Worm (Caenorhabditis elegans): Measurements from ENCODE around the gene F19F10.11.

Gene F19F10.11

ce11 chrV:7626550-7626949 lies 39.0 kb upstream of the F19F10.11 start, which contains the start of gene F07C4.6:
F07C4.6 (plus strand) TSS chrV:7626850.
- TF ChIP-seq nhr-237 (tag; optimal IDR thresholded peaks at IDR 0.05) (no peak), aly-2 (tag; optimal IDR thresholded peaks at IDR 0.05) (no peak), elt-3 (tag; optimal IDR thresholded peaks at IDR 0.05) (no peak), nhr-28 (tag; optimal IDR thresholded peaks at IDR 0.05) (no peak), ztf-11 (tag; optimal IDR thresholded peaks at IDR 0.05) (no peak), tbx-2 (tag; optimal IDR thresholded peaks at IDR 0.05) (no peak), snpc-4 (tag; optimal IDR thresholded peaks at IDR 0.05) (no peak), nhr-23 (tag; optimal IDR thresholded peaks at IDR 0.05) (no peak)

- TF ChIP-seq fkh-2 (tag; optimal IDR thresholded peaks at IDR 0.05) (no peak), hmg-11 (tag; optimal IDR thresholded peaks at IDR 0.05) (no peak), egl-27 (tag; optimal IDR thresholded peaks at IDR 0.05) (no peak), ceh-28 (tag; optimal IDR thresholded peaks at IDR 0.05) (no peak), nhr-43 (tag; optimal IDR thresholded peaks at IDR 0.05; ENCODE audit: poor library complexity, severe bottlenecking) (no peak), daf-12 (tag; optimal IDR thresholded peaks at IDR 0.05) (no peak), tbx-2 (tag; optimal IDR thresholded peaks at IDR 0.05) (no peak)
These were observed 37.1 kb upstream of the F19F10.11 start, which contains the start of gene grsp-4 for ce11 chrV:7624652-7625051. grsp-4 (plus strand) TSS chrV:7624952.

- TF ChIP-seq ZK546.5 (tag; optimal IDR thresholded peaks at IDR 0.05) (no peak), egl-5 (tag; optimal IDR thresholded peaks at IDR 0.05) (no peak), ceh-16 (tag; optimal IDR thresholded peaks at IDR 0.05) (no peak), tbx-2 (tag; optimal IDR thresholded peaks at IDR 0.05) (no peak), fkh-2 (tag; optimal IDR thresholded peaks at IDR 0.05) (no peak), lsy-12 (tag; optimal IDR thresholded peaks at IDR 0.05) (no peak), zag-1 (tag; optimal IDR thresholded peaks at IDR 0.05) (no peak), mml-1 (tag; optimal IDR thresholded peaks at IDR 0.05) (no peak), nhr-23 (tag; optimal IDR thresholded peaks at IDR 0.05) (no peak), nhr-25 (tag; optimal IDR thresholded peaks at IDR 0.05) (no peak), nhr-11 (tag; optimal IDR thresholded peaks at IDR 0.05) (no peak), nhr-12 (tag; optimal IDR thresholded peaks at IDR 0.05) (no peak), nhr-76 (tag; optimal IDR thresholded peaks at IDR 0.05) (no peak), R02D3.7 (tag; optimal IDR thresholded peaks at IDR 0.05) (no peak), fos-1 (tag; optimal IDR thresholded peaks at IDR 0.05) (no peak), nhr-43 (tag; optimal IDR thresholded peaks at IDR 0.05; ENCODE audit: poor library complexity, severe bottlenecking) (no peak)
These were observed 36.6 kb upstream of the F19F10.11 start, which contains the start of gene C50E3.13 for ce11 chrV:7624152-7624551. C50E3.13 (minus strand) TSS chrV:7624252.

- TF ChIP-seq sea-2 (GFP tag; optimal IDR thresholded peaks at IDR 0.05), result no peak
- TF ChIP-seq pqm-1 (tag; optimal IDR thresholded peaks at IDR 0.05), result no peak
- TF ChIP-seq mdl-1 (tag; optimal IDR thresholded peaks at IDR 0.05), result no peak
- TF ChIP-seq ceh-9 (tag; optimal IDR thresholded peaks at IDR 0.05), result no peak
- no peak for TF ChIP-seq ztf-11 (tag; optimal IDR thresholded peaks at IDR 0.05)
- TF ChIP-seq nfya-1 (tag; optimal IDR thresholded peaks at IDR 0.05; ENCODE audit: insufficient read depth), result no peak
- TF ChIP-seq unc-39 (tag; optimal IDR thresholded peaks at IDR 0.05), result no peak
- no peak for TF ChIP-seq aly-2 (tag; optimal IDR thresholded peaks at IDR 0.05)
These were observed 34.5 kb upstream of the F19F10.11 start, which contains the start of gene C50E3.12 for ce11 chrV:7622011-7622465. C50E3.12 (minus strand) TSS chrV:7622061.

ce11 chrV:7618114-7618513 lies 30.6 kb upstream of the F19F10.11 start, which contains the start of gene C50E3.15:
C50E3.15 (plus strand) TSS chrV:7618414.
- TF ChIP-seq snpc-4 (tag; optimal IDR thresholded peaks at IDR 0.05) (no peak), elt-2 (tag; optimal IDR thresholded peaks at IDR 0.05) (no peak), fkh-2 (tag; optimal IDR thresholded peaks at IDR 0.05) (no peak), mml-1 (tag; optimal IDR thresholded peaks at IDR 0.05) (no peak), lin-15B (tag; optimal IDR thresholded peaks at IDR 0.05) (no peak), egl-27 (tag; optimal IDR thresholded peaks at IDR 0.05) (no peak), lin-39 (tag; optimal IDR thresholded peaks at IDR 0.05) (no peak), aly-2 (tag; optimal IDR thresholded peaks at IDR 0.05) (no peak), nhr-76 (tag; optimal IDR thresholded peaks at IDR 0.05) (no peak), sea-2 (GFP tag; optimal IDR thresholded peaks at IDR 0.05) (no peak), nhr-25 (tag; optimal IDR thresholded peaks at IDR 0.05) (no peak), daf-12 (tag; optimal IDR thresholded peaks at IDR 0.05) (no peak), hmg-11 (tag; optimal IDR thresholded peaks at IDR 0.05) (no peak), fkh-10 (GFP tag; optimal IDR thresholded peaks at IDR 0.05) (no peak), ztf-11 (tag; optimal IDR thresholded peaks at IDR 0.05) (no peak), elt-3 (tag; optimal IDR thresholded peaks at IDR 0.05) (no peak), nfya-1 (tag; optimal IDR thresholded peaks at IDR 0.05; ENCODE audit: insufficient read depth) (no peak)
